Worm (Caenorhabditis elegans) whole organism, L2 larva: ENCODE results near the gene T19H12.6.

Experiments
- C34F6.9 ChIP-seq: fragments of 150-350 bp; optimal IDR thresholded peaks from 2 replicates; lab custom pipeline; 2014; ENCODE audit warnings: missing biosample characterization, missing genetic modification characterization
- F13H6.1 ChIP-seq: sonication (generic microtip); optimal IDR thresholded peaks from 2 replicates; lab custom pipeline; 2016; ENCODE audit warnings: missing genetic modification characterization, missing compliant biosample characterization
- R02D3.7 ChIP-seq: fragments of 150-350 bp; optimal IDR thresholded peaks from 2 replicates; lab custom pipeline; 2014; ENCODE audit warnings: missing biosample characterization, missing genetic modification characterization
- Y55F3AM.14 ChIP-seq: fragments of 200-800 bp; sonication (Bioruptor generic); optimal IDR thresholded peaks from 2 replicates; lab custom pipeline; 2018; ENCODE audit warnings: mild to moderate bottlenecking, missing genetic modification characterization, missing compliant biosample characterization
- alr-1 ChIP-seq: fragments of 150-350 bp; optimal IDR thresholded peaks from 2 replicates; lab custom pipeline; 2014; ENCODE audit warnings: missing biosample characterization, missing genetic modification characterization
- ceh-16 ChIP-seq: fragments of 150-350 bp; optimal IDR thresholded peaks from 2 replicates; lab custom pipeline; 2014; ENCODE audit warnings: missing biosample characterization, missing genetic modification characterization
- ceh-82 ChIP-seq: fragments of 150-350 bp; optimal IDR thresholded peaks from 2 replicates; lab custom pipeline; 2014; ENCODE audit warnings: missing biosample characterization, missing genetic modification characterization
- crh-2 ChIP-seq: sonication (generic microtip); optimal IDR thresholded peaks from 2 replicates; lab custom pipeline; 2017; ENCODE audit warnings: missing biosample characterization, missing genetic modification characterization
- egl-27 ChIP-seq: sonication (generic microtip); optimal IDR thresholded peaks from 3 replicates; lab custom pipeline; 2017; ENCODE audit warnings: missing biosample characterization, missing genetic modification reagents, missing genetic modification characterization
- elt-3 ChIP-seq: sonication (generic microtip); optimal IDR thresholded peaks from 2 replicates; lab custom pipeline; 2017; ENCODE audit warnings: missing biosample characterization, missing genetic modification characterization
- fos-1 ChIP-seq: fragments of 150-350 bp; optimal IDR thresholded peaks from 2 replicates; lab custom pipeline; 2014; ENCODE audit warnings: missing biosample characterization, missing genetic modification characterization
- gmeb-1 ChIP-seq: fragments of 150-350 bp; optimal IDR thresholded peaks from 2 replicates; lab custom pipeline; 2014; ENCODE audit warnings: missing biosample characterization, missing genetic modification characterization
- lin-13 ChIP-seq: fragments of 150-350 bp; optimal IDR thresholded peaks from 2 replicates; lab custom pipeline; 2014; ENCODE audit warnings: missing biosample characterization, missing genetic modification reagents, missing genetic modification characterization
- lin-39 ChIP-seq: fragments of 150-350 bp; optimal IDR thresholded peaks from 2 replicates; lab custom pipeline; 2014; ENCODE audit warnings: missing biosample characterization, missing genetic modification reagents, missing genetic modification characterization
- lsy-2 ChIP-seq, 2 experiments: fragments of 150-350 bp in 1 of 2; sonication (generic microtip) in 1 of 2; optimal IDR thresholded peaks; 2 replicates each; lab custom pipeline; 2014 to 2017; ENCODE audit warnings: missing biosample characterization in 2 of 2, missing genetic modification characterization in 2 of 2
- mab-5 ChIP-seq: fragments of 150-350 bp; optimal IDR thresholded peaks from 2 replicates; lab custom pipeline; 2014; ENCODE audit warnings: missing biosample characterization, missing genetic modification characterization
- mbf-1 ChIP-seq: sonication (generic microtip); optimal IDR thresholded peaks from 2 replicates; lab custom pipeline; 2017; ENCODE audit warnings: missing biosample characterization, missing genetic modification characterization
- nhr-11 ChIP-seq: fragments of 150-350 bp; optimal IDR thresholded peaks from 2 replicates; lab custom pipeline; 2014; ENCODE audit warnings: missing biosample characterization, missing genetic modification characterization
- nhr-12 ChIP-seq: fragments of 150-350 bp; optimal IDR thresholded peaks from 2 replicates; lab custom pipeline; 2014; ENCODE audit warnings: missing biosample characterization, missing genetic modification characterization
- nhr-129 ChIP-seq: fragments of 150-350 bp; optimal IDR thresholded peaks from 2 replicates; lab custom pipeline; 2014; ENCODE audit warnings: missing biosample characterization, missing genetic modification characterization
- nhr-21 ChIP-seq: fragments of 150-350 bp; optimal IDR thresholded peaks from 2 replicates; lab custom pipeline; 2014; ENCODE audit warnings: missing biosample characterization, missing genetic modification characterization
- nhr-23 ChIP-seq: fragments of 150-350 bp; optimal IDR thresholded peaks from 2 replicates; lab custom pipeline; 2014; ENCODE audit warnings: missing biosample characterization, missing genetic modification reagents, missing genetic modification characterization
- nhr-237 ChIP-seq: fragments of 150-350 bp; optimal IDR thresholded peaks from 2 replicates; lab custom pipeline; 2014; ENCODE audit warnings: missing biosample characterization, missing genetic modification characterization
- nhr-25 ChIP-seq: fragments of 150-350 bp; sonication (generic microtip); optimal IDR thresholded peaks from 3 replicates; lab custom pipeline; 2014; ENCODE audit warnings: missing biosample characterization, missing genetic modification characterization
- peb-1 ChIP-seq: fragments of 150-350 bp; optimal IDR thresholded peaks from 2 replicates; lab custom pipeline; 2014; ENCODE audit warnings: missing biosample characterization, missing genetic modification characterization
- sma-3 ChIP-seq: sonication (generic microtip); optimal IDR thresholded peaks from 2 replicates; lab custom pipeline; 2016; ENCODE audit warnings: missing genetic modification reagents, missing genetic modification characterization, missing compliant biosample characterization
- sma-9 ChIP-seq, 2 experiments: fragments of 150-350 bp in 1 of 2; sonication (generic microtip) in 1 of 2; optimal IDR thresholded peaks; 2 replicates each; lab custom pipeline; 2014 to 2016; ENCODE audit warnings: missing genetic modification characterization in 2 of 2, mild to moderate bottlenecking in 1 of 2, missing biosample characterization in 1 of 2, missing compliant biosample characterization in 1 of 2, missing genetic modification reagents in 1 of 2, moderate library complexity in 1 of 2
- snpc-4 ChIP-seq: fragments of 150-350 bp; optimal IDR thresholded peaks from 2 replicates; lab custom pipeline; 2014; ENCODE audit warnings: missing biosample characterization, missing genetic modification characterization
- unc-39 ChIP-seq: fragments of 150-350 bp; optimal IDR thresholded peaks from 2 replicates; lab custom pipeline; 2014; ENCODE audit warnings: missing biosample characterization, missing genetic modification characterization
- unc-55 ChIP-seq: fragments of 150-350 bp; sonication (generic microtip); optimal IDR thresholded peaks from 3 replicates; lab custom pipeline; 2014; ENCODE audit warnings: missing biosample characterization, missing genetic modification reagents, missing genetic modification characterization
- unc-62 ChIP-seq: fragments of 150-350 bp; optimal IDR thresholded peaks from 2 replicates; lab custom pipeline; 2014; ENCODE audit warnings: missing biosample characterization, missing genetic modification reagents, missing genetic modification characterization
- zag-1 ChIP-seq: fragments of 150-350 bp; optimal IDR thresholded peaks from 2 replicates; lab custom pipeline; 2014; ENCODE audit warnings: missing biosample characterization, missing genetic modification characterization
- ztf-1 ChIP-seq: fragments of 200-800 bp; sonication (Bioruptor generic); conservative IDR thresholded peaks from 2 replicates; pipeline ENCODE4 v1.3.6; 2022; ENCODE audit warnings: missing genetic modification characterization, missing compliant biosample characterization
- ztf-11 ChIP-seq: sonication (generic microtip); optimal IDR thresholded peaks from 2 replicates; lab custom pipeline; 2017; ENCODE audit warnings: missing biosample characterization, missing genetic modification characterization
- ztf-4 ChIP-seq: fragments of 150-350 bp; optimal IDR thresholded peaks from 2 replicates; lab custom pipeline; 2014; ENCODE audit warnings: missing biosample characterization, missing genetic modification characterization

The T19H12.6 gene

ce11 chrV:4846507-4846906 is 31.0 kb downstream of the T19H12.6 start:
- TF ChIP-seq unc-55 (GFP tag; lab: Kevin White, UChicago) = no peak
- no peak for TF ChIP-seq ztf-1 (GFP tag; lab: Robert Waterston, UW)
- no peak for TF ChIP-seq ztf-11 (tag; lab: Kevin White, UChicago)
- TF ChIP-seq ceh-16 (tag; lab: Kevin White, UChicago) = no peak
- no peak for TF ChIP-seq snpc-4 (tag; lab: Kevin White, UChicago)
- TF ChIP-seq, all 48 proteins: peak for 0

ce11 chrV:4844591-4844990 is 32.9 kb downstream of the T19H12.6 start, which contains the start of gene abhd-5.2:
TSS of gene abhd-5.2 (plus strand) at chrV:4844685.
- TF ChIP-seq nhr-129 (tag; lab: Kevin White, UChicago) = peak; percentile 79
- no peak for TF ChIP-seq nhr-12 (tag; lab: Kevin White, UChicago)
- no peak for TF ChIP-seq peb-1 (tag; lab: Kevin White, UChicago)
- peak; percentile 60 for TF ChIP-seq fos-1
- TF ChIP-seq crh-2 (tag; lab: Kevin White, UChicago) = peak; percentile 45
- no peak for TF ChIP-seq nhr-23
- peak; percentile 71 for TF ChIP-seq gmeb-1
- TF ChIP-seq unc-55 (GFP tag; lab: Kevin White, UChicago) = peak; percentile 66
- TF ChIP-seq sma-9 (GFP tag; optimal IDR thresholded peaks at IDR 0.05; lab: Kevin White, UChicago) = peak; percentile 45
- TF ChIP-seq sma-9 (tag; optimal IDR thresholded peaks at IDR 0.05; lab: Kevin White, UChicago) = no peak
- TF ChIP-seq F13H6.1 (tag; lab: Kevin White, UChicago) = peak; percentile 25
- TF ChIP-seq C34F6.9 (tag; lab: Kevin White, UChicago) = peak; percentile 83
- peak; percentile 12 for TF ChIP-seq sma-3
- peak in 1 of 2 experiments; percentile 61 for TF ChIP-seq lsy-2 (tag; optimal IDR thresholded peaks at IDR 0.05; lab: Kevin White, UChicago)
- no peak for TF ChIP-seq elt-3 (tag; lab: Kevin White, UChicago)
- TF ChIP-seq nhr-25 (tag; lab: Kevin White, UChicago) = peak; percentile 7

- TF ChIP-seq ztf-4 (tag; lab: Kevin White, UChicago) (no peak), zag-1 (no peak), mab-5 (no peak), ztf-11 (tag; lab: Kevin White, UChicago) (no peak), nhr-11 (tag; lab: Kevin White, UChicago) (no peak)
Observed at ce11 chrV:4842544-4842943, 34.9 kb downstream of the T19H12.6 start, which contains the start of the genes cwp-2 and cwp-3. TSS of gene cwp-2 (minus strand) at chrV:4842644. TSS of gene cwp-3 (plus strand) at chrV:4842836.

ce11 chrV:4841179-4841578 is 36.3 kb downstream of the T19H12.6 start, which contains the start of gene cwp-1:
TSS of gene cwp-1 (minus strand) at chrV:4841279.
- no peak for TF ChIP-seq ztf-4 (tag; lab: Kevin White, UChicago)
- TF ChIP-seq unc-62 (GFP tag; lab: Kevin White, UChicago) = no peak
- no peak for TF ChIP-seq egl-27
- TF ChIP-seq mbf-1 (tag; lab: Kevin White, UChicago) = no peak
- TF ChIP-seq nhr-21 (tag; lab: Kevin White, UChicago) = no peak
- TF ChIP-seq Y55F3AM.14 (GFP tag; lab: Kevin White, UChicago) = no peak
- TF ChIP-seq nhr-129 (tag; lab: Kevin White, UChicago) = no peak
- no peak for TF ChIP-seq unc-39 (tag; lab: Kevin White, UChicago)
- no peak for TF ChIP-seq lin-13
- no peak for TF ChIP-seq lin-39 (tag; lab: Kevin White, UChicago)
- TF ChIP-seq sma-9 (GFP tag; optimal IDR thresholded peaks at IDR 0.05; lab: Kevin White, UChicago) = no peak
- no peak for TF ChIP-seq sma-9 (tag; optimal IDR thresholded peaks at IDR 0.05; lab: Kevin White, UChicago)
- no peak for TF ChIP-seq gmeb-1
- TF ChIP-seq zag-1 = no peak
- TF ChIP-seq, all 48 proteins: peak for 0

- TF ChIP-seq C34F6.9 (tag; lab: Kevin White, UChicago) (no peak), snpc-4 (tag; lab: Kevin White, UChicago) (no peak), nhr-21 (tag; lab: Kevin White, UChicago) (no peak), nhr-25 (tag; lab: Kevin White, UChicago) (no peak), mab-5 (no peak), nhr-237 (no peak), unc-55 (GFP tag; lab: Kevin White, UChicago) (no peak), elt-3 (tag; lab: Kevin White, UChicago) (no peak), ceh-16 (tag; lab: Kevin White, UChicago) (no peak), ztf-11 (tag; lab: Kevin White, UChicago) (no peak), sma-3 (no peak), ceh-82 (tag; lab: Kevin White, UChicago) (no peak), F13H6.1 (tag; lab: Kevin White, UChicago) (no peak), Y55F3AM.14 (GFP tag; lab: Kevin White, UChicago) (no peak), alr-1 (tag; lab: Kevin White, UChicago) (no peak), R02D3.7 (tag; lab: Kevin White, UChicago) (no peak)
- TF ChIP-seq, all 48 proteins: peak for 0
Observed at ce11 chrV:4839913-4840312, 37.6 kb downstream of the T19H12.6 start, which contains the start of gene nas-9. TSS of gene nas-9 (minus strand) at chrV:4840013.
